Worm (Caenorhabditis elegans): ENCODE data around the gene Y46D2A.1.

ce11 chrII:3370061-3370460, 47.7 kb downstream of the Y46D2A.1 start, which contains the start of gene Y49F6C.8:
- TF ChIP-seq unc-62 (GFP tag; optimal IDR thresholded peaks at IDR 0.05) (no peak), ama-1 (optimal IDR thresholded peaks at IDR 0.05) (no peak), lsy-2 (tag; optimal IDR thresholded peaks at IDR 0.05) (peak in 1 of 2 experiments; percentile 41), unc-39 (tag; optimal IDR thresholded peaks at IDR 0.05) (no peak), ceh-82 (tag; optimal IDR thresholded peaks at IDR 0.05) (no peak), mab-5 (tag; optimal IDR thresholded peaks at IDR 0.05) (no peak), fos-1 (tag; optimal IDR thresholded peaks at IDR 0.05) (no peak), nhr-11 (tag; optimal IDR thresholded peaks at IDR 0.05) (no peak), egl-27 (tag; optimal IDR thresholded peaks at IDR 0.05) (no peak), mdl-1 (tag; optimal IDR thresholded peaks at IDR 0.05) (no peak), zag-1 (tag; optimal IDR thresholded peaks at IDR 0.05) (no peak), nhr-10 (tag; optimal IDR thresholded peaks at IDR 0.05) (no peak), ztf-1 (GFP tag; conservative IDR thresholded peaks at IDR 0.05) (no peak)

Measured in whole organism, L2 larva.